Worm (Caenorhabditis elegans) whole organism, midembryonic: ENCODE results near the gene str-249.

Experiments used
- T22C8.4 ChIP-seq: fragments of 200-800 bp; sonication (Bioruptor generic); IDR thresholded peaks from 2 replicates; pipeline ENCODE4 v1.3.6; 2022; ENCODE audit warnings: missing genetic modification characterization, missing compliant biosample characterization
- cog-1 ChIP-seq: sonication (generic microtip); optimal IDR thresholded peaks from 2 replicates; lab custom pipeline; 2016; ENCODE audit warnings: missing genetic modification characterization, missing compliant biosample characterization
- flt-1 ChIP-seq: fragments of 200-800 bp; sonication (Bioruptor generic); IDR thresholded peaks from 2 replicates; pipeline ENCODE4 v1.3.6; 2022; ENCODE audit warnings: missing genetic modification characterization, missing compliant biosample characterization
- klf-2 ChIP-seq: fragments of 200-800 bp; sonication (Bioruptor generic); conservative IDR thresholded peaks from 2 replicates; pipeline ENCODE4 v1.3.6; 2022; ENCODE audit warnings: missing genetic modification reagents, missing genetic modification characterization, missing compliant biosample characterization
- med-1 ChIP-seq: sonication (generic microtip); optimal IDR thresholded peaks from 2 replicates; lab custom pipeline; 2017; ENCODE audit warnings: missing genetic modification characterization, mild to moderate bottlenecking, missing compliant biosample characterization, antibody characterized with exemption, missing genetic modification reagents; ENCODE audit not compliant: insufficient read depth
- ref-1 ChIP-seq: fragments of 200-800 bp; sonication (Bioruptor generic); conservative IDR thresholded peaks from 2 replicates; pipeline ENCODE4 v1.3.6; 2022; ENCODE audit warnings: missing genetic modification reagents, missing genetic modification characterization, missing compliant biosample characterization
- tab-1 ChIP-seq: fragments of 200-800 bp; sonication (Bioruptor generic); IDR thresholded peaks from 2 replicates; pipeline ENCODE4 v1.3.6; 2022; ENCODE audit warnings: missing genetic modification characterization, missing compliant biosample characterization
- ztf-23 ChIP-seq: fragments of 200-800 bp; sonication (Bioruptor generic); IDR thresholded peaks from 2 replicates; pipeline ENCODE4 v1.3.6; 2022; ENCODE audit warnings: missing genetic modification reagents, missing genetic modification characterization, missing compliant biosample characterization
- ztf-29 ChIP-seq: fragments of 200-800 bp; sonication (Bioruptor generic); IDR thresholded peaks from 2 replicates; pipeline ENCODE4 v1.3.6; 2022; ENCODE audit warnings: missing genetic modification reagents, missing genetic modification characterization, missing compliant biosample characterization

The str-249 gene

DNA sequence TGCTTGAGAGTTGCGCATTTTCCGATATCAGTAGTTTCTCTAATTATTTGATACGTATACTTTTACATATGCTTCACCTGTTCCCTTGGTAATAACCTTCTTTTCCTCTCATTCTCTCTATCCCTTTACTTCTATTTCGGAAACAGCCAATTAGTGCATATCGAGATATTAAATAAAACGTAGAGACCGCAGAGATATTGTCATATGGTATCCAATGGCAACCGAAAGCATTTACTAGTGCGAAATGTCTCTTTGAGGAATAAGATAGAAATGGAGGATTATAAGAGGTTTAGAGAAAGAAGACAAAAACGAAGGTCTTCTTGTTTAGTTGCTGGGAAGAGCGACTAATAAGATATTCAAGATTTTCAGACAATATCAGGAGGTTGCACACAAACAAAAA, 30.3 kb downstream of the str-249 start, which contains the start of gene maph-9:
maph-9 (plus strand) TSS at position 273 of the 400 bp plus-strand sequence.
- TF ChIP-seq flt-1 (GFP tag; lab: Robert Waterston, UW) (no peak), tab-1 (no peak), med-1 (GFP tag; lab: Kevin White, UChicago) (no peak), cog-1 (tag; lab: Kevin White, UChicago) (no peak), T22C8.4 (GFP tag; lab: Robert Waterston, UW) (no peak), klf-2 (GFP tag; lab: Robert Waterston, UW) (no peak), ref-1 (GFP tag; lab: Robert Waterston, UW) (no peak), ztf-23 (GFP tag; lab: Robert Waterston, UW) (no peak), ztf-29 (GFP tag; lab: Robert Waterston, UW) (no peak)

DNA sequence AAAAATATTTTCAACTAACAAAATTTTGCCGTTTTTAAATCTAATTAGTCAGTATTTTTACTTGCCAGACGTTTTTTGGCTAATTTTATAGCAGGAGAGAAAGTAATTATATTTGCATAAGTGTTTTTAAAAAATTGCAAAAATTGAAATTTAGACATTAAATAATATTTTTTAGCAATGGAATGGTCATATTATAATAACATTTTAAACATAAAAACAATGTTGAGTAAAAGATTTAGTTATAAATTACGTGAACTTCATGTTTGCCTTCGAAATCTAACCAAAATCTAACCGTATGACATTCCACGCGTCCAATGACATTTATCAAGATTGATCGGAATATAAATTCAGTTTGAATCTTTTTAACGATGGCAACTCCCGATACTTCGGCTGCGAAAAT, 32.3 kb downstream of the str-249 start, which contains the start of gene C34D4.2:
C34D4.2 (plus strand) TSS at position 301 of the 400 bp plus-strand sequence.
- TF ChIP-seq cog-1 (tag; lab: Kevin White, UChicago) (no peak), klf-2 (GFP tag; lab: Robert Waterston, UW) (no peak)

DNA sequence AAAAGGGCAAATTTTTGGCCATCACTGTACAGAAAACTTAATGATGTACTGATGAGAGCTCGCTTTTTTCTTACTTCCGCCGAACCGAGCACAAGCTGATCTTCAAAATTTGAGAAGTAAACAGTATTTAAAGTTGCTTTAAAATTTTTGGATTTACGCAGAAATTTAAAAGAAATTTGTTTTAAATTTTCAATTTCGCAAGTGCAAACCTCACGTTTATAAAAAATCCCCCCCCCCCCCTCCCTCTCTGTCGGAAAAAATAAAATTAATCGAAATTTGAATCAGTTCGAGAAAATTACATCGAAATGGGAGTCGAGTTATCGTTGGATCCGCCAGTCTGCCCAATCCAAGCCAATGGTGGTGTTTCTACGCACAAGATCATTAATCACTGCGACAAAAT, 33.3 kb downstream of the str-249 start, which contains the start of gene C34D4.3:
C34D4.3 (plus strand) TSS at position 301 of the 400 bp plus-strand sequence.
- TF ChIP-seq ref-1 (GFP tag; lab: Robert Waterston, UW) (no peak), T22C8.4 (GFP tag; lab: Robert Waterston, UW) (no peak), med-1 (GFP tag; lab: Kevin White, UChicago) (no peak), ztf-23 (GFP tag; lab: Robert Waterston, UW) (no peak), tab-1 (no peak), flt-1 (GFP tag; lab: Robert Waterston, UW) (no peak), ztf-29 (GFP tag; lab: Robert Waterston, UW) (no peak), cog-1 (tag; lab: Kevin White, UChicago) (no peak), klf-2 (GFP tag; lab: Robert Waterston, UW) (no peak)

DNA sequence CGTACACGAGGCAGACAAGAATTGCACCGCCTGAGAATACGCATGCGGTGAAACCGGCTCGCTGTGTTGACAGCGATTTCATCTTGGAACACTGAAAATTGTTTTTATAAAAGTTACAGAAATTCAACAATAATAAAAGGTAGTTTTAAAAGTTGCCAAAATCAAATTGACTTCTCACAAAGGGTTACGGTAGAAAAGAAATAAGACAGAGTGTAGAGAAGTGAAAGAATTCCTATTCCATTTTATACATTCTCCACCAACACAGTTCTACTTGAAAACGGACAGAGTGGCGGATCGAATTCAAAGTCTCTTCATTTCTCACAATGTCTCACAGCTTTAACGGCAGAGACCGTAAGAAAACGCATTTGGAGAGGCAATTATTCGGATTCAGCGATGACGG, 34.2 kb downstream of the str-249 start, which contains the start of gene col-113:
col-113 (minus strand) TSS at position 101 of the 400 bp plus-strand sequence.
- TF ChIP-seq T22C8.4 (GFP tag; lab: Robert Waterston, UW) (no peak), cog-1 (tag; lab: Kevin White, UChicago) (no peak), ztf-29 (GFP tag; lab: Robert Waterston, UW) (no peak), ztf-23 (GFP tag; lab: Robert Waterston, UW) (no peak), med-1 (GFP tag; lab: Kevin White, UChicago) (no peak), klf-2 (GFP tag; lab: Robert Waterston, UW) (no peak), flt-1 (GFP tag; lab: Robert Waterston, UW) (no peak), tab-1 (no peak), ref-1 (GFP tag; lab: Robert Waterston, UW) (no peak)

DNA sequence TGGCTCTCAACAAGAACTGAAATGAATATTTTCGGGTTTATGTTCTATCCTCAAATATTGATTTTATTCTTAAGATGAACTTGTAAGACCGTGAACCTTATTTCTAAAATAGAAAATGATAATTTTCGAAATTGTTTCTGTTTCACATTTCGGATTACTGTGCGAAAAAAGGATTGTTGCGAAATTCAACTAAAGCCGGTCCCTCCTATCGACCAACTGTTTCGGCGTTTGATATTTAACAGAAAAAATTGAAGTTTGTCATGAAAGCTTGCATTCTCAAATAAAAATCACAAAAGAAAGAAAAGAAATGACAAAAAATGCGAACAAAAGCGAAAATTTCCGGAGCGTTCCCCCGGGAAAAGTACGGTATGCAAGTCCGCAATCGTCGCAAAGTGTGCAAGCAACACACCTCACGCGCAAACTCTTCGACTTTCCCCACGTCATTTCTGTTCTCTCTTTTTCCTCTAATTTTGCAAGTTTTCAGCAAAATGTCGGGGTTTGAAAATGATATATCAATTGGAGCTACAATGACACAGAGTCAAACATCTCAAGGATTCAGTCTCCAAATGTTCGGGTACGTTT, 37.5 kb downstream of the str-249 start, which contains the start of gene C34D4.4:
C34D4.4 (plus strand) TSS at position 342 of the 582 bp plus-strand sequence.
- no peak for TF ChIP-seq klf-2 (GFP tag; lab: Robert Waterston, UW)
- no peak for TF ChIP-seq flt-1 (GFP tag; lab: Robert Waterston, UW)

DNA sequence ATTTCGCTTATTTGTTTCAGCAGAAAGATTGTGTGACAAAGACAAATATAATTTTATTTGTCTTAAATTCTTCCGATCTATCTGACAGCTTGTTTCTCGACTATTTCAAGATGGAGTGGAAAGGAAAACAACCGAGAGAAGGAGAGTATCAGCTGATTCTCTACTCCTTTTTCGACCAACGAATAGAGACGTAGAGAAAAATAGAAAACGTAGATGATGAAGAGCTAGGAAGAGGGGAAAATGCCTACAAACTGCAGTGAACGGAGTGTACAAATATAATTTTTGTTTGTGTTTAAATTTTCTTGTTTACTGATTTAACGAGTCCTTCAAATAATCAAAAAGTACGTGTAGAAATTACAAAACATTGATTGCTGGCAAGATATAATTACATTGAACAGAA, 38.9 kb downstream of the str-249 start:
- TF ChIP-seq ztf-23 (GFP tag; lab: Robert Waterston, UW) (no peak), T22C8.4 (GFP tag; lab: Robert Waterston, UW) (no peak), med-1 (GFP tag; lab: Kevin White, UChicago) (no peak), tab-1 (no peak), ref-1 (GFP tag; lab: Robert Waterston, UW) (no peak), flt-1 (GFP tag; lab: Robert Waterston, UW) (no peak), klf-2 (GFP tag; lab: Robert Waterston, UW) (no peak)

DNA sequence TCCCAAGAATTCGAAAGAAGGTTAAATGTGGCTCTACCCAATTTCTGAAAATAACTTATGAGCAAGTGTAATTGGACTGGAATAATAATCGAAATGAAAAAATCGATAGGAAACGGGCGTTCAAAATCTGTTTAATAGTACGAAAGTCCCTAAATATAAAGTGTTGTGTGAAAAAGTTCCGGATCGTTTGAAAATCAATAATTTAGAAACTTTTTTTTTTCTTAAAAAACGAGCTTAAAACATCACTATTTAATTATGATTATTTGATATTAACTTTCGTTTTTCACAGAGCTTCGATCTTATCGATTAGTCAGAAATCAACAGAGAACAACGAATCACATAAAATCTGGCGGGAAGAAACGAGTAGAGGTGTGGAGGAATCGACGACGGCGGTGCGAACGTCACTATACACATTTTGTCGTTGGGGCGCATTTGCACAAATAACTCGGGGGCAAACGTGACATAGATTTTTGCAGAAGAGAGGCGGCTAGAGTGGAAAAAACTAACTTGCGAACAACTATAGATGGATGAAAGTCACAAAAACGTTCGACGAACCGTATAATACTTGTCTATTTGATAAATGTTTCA, 41.9 kb downstream of the str-249 start, which contains the start of gene hecd-1:
hecd-1 (minus strand) TSS at position 51 of the 588 bp plus-strand sequence.
- TF ChIP-seq ztf-29 (GFP tag; lab: Robert Waterston, UW) (no peak), ztf-23 (GFP tag; lab: Robert Waterston, UW) (no peak), klf-2 (GFP tag; lab: Robert Waterston, UW) (no peak), tab-1 (no peak), ref-1 (GFP tag; lab: Robert Waterston, UW) (no peak), flt-1 (GFP tag; lab: Robert Waterston, UW) (no peak), T22C8.4 (GFP tag; lab: Robert Waterston, UW) (no peak), med-1 (GFP tag; lab: Kevin White, UChicago) (no peak), cog-1 (tag; lab: Kevin White, UChicago) (no peak)

DNA sequence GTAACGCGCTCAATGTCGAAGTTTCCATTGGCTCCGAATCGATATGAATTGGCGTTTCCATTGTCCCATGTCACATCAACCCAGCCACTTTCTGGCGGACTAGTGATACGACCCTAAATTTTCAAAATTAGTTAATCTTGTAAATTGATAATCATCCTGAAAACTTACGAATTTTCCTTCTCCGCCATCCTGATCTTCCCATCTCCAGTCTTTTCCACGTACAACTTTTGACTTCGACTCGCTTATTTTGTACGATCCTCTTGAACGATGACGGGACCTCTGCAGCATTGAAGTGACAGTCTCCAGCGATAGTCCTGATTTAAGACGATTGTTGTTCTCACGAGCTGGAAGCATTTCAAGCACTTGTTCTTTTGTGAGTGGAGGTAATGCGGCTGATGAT, 47.5 kb downstream of the str-249 start:
- TF ChIP-seq ztf-23 (GFP tag; lab: Robert Waterston, UW) (no peak), tab-1 (no peak), T22C8.4 (GFP tag; lab: Robert Waterston, UW) (no peak), ztf-29 (GFP tag; lab: Robert Waterston, UW) (no peak), flt-1 (GFP tag; lab: Robert Waterston, UW) (no peak), klf-2 (GFP tag; lab: Robert Waterston, UW) (no peak), med-1 (GFP tag; lab: Kevin White, UChicago) (no peak), ref-1 (GFP tag; lab: Robert Waterston, UW) (no peak), cog-1 (tag; lab: Kevin White, UChicago) (no peak)
